Fruit fly (Drosophila melanogaster): ENCODE data around the gene CG11670.

The CG11670 gene

DNA sequence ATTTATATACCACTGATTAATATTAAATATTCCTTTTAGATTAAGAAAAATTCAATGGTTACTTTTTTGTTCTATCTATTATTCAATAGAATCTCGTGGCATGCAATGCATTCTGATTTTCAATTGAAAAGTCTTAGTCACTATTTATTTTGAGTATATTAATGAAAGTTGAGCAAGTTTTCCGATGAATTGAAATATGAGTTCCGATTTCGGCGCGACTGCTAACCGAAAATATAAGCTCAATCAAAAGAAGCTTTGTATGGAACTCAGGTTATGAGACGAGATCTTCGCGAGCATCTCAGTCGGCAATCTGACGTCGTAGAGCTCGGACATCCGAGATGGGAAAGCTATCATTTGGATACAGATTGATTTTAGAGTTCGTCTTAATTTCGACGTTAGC is 3.8 kb upstream of the CG11670 start, which contains the start of gene CG11668:
Gene CG11668 (plus strand): TSS at position 301 of the 400 bp plus-strand sequence.
- no peak for TF ChIP-seq usp (GFP tag; optimal IDR thresholded peaks at IDR 0.05)
- no peak for TF ChIP-seq EcR (GFP tag; optimal IDR thresholded peaks at IDR 0.05)
- no peak for TF ChIP-seq psq (optimal IDR thresholded peaks at IDR 0.05)
- no peak for TF ChIP-seq CG8478 (optimal IDR thresholded peaks at IDR 0.05)
- TF ChIP-seq pan (optimal IDR thresholded peaks at IDR 0.05): no peak
- TF ChIP-seq Dll (optimal IDR thresholded peaks at IDR 0.05): no peak

DNA sequence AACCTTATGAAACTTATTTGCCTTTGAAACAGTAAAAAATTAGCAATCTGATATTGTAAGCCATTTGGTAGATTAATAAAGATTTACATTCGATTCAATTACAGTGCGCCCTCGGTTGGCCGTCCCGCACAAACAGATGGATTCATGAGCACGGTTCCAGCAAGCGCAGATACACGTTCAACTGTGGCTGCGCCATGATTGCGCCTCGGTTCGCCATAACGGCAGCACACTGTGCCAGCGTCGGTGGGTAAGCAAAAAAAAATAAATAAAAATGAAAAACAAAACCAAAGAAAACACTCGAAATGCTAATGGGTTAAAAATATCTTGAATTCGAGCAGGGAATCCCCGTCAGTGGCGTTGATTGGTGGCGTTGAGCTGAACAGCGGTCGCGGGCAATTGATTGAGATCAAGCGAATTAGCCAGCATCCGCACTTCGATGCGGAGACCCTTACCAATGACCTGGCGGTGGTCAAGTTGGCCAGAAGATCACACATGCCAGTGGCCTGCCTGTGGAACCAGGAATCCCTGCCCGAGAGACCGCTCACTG is 2.7 kb upstream of the CG11670 start:
- TF ChIP-seq pan (optimal IDR thresholded peaks at IDR 0.05) (no peak), Dll (optimal IDR thresholded peaks at IDR 0.05) (no peak), psq (optimal IDR thresholded peaks at IDR 0.05) (no peak), usp (GFP tag; optimal IDR thresholded peaks at IDR 0.05) (no peak), CG8478 (optimal IDR thresholded peaks at IDR 0.05) (no peak), EcR (GFP tag; optimal IDR thresholded peaks at IDR 0.05) (no peak)

DNA sequence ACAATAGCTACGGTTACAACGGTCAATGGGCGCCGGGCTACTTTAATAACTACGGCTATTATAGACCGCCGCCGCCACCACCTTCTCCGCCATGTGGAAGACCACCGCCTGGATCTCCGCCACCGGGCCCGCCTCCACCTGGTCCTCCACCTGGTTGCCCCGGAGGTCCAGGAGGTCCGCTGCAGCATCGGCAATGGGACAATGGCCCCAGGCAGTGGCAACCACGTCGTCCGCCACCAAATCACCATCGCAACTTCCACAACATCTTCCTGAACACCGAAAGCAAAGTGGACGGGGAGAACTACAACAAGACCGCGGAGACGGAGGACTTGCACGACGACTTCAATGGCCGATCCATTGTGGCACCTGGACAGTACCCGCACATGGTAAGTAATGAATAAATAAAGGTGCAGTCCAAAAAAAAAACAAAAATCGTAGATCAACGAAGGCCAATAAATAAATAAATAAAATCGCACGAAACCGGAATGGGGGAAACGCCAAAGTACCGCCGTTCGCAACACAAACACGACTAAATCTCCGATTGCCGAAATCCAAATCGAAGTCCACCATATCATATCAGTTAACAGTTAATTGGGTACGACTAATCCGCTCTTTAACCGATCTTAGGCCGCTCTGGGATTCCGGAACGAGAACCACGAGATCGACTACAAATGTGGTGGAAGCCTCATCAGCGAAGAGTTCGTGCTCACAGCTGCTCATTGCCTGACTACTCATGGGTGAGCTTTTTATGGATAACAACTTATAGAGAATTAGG is 595 bp downstream of the CG11670 start, which contains the start of gene snk:
Gene snk (minus strand): TSS at position 513 of the 775 bp plus-strand sequence.
- TF ChIP-seq Dll (optimal IDR thresholded peaks at IDR 0.05) (no peak), EcR (GFP tag; optimal IDR thresholded peaks at IDR 0.05) (no peak), pan (optimal IDR thresholded peaks at IDR 0.05) (no peak), psq (optimal IDR thresholded peaks at IDR 0.05) (no peak), CG8478 (optimal IDR thresholded peaks at IDR 0.05) (no peak), usp (GFP tag; optimal IDR thresholded peaks at IDR 0.05) (no peak)

DNA sequence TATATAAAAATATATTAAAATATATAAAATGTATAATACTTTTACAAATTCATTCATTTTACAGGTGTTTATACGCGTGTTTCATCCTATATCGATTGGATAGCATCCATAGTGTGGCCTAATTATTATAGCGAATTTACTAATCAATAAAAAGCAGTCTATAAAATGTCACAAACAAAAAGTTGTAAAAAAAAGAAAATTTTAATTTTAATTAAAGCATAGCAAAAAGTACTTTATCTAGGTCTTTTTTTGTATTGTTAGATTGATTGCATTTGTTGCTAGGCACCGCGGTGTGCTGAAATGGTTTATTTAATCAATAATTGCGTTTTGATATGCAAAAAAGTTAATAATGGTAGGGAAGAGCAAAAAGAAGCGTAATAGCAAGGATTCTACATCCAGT is 2.0 kb downstream of the CG11670 start, which contains the start of gene CG45122:
Gene CG45122 (plus strand): TSS at position 301 of the 400 bp plus-strand sequence.
- TF ChIP-seq pan (optimal IDR thresholded peaks at IDR 0.05): no peak
- no peak for TF ChIP-seq psq (optimal IDR thresholded peaks at IDR 0.05)
- TF ChIP-seq usp (GFP tag; optimal IDR thresholded peaks at IDR 0.05): no peak
- no peak for TF ChIP-seq CG8478 (optimal IDR thresholded peaks at IDR 0.05)
- TF ChIP-seq Dll (optimal IDR thresholded peaks at IDR 0.05): no peak

DNA sequence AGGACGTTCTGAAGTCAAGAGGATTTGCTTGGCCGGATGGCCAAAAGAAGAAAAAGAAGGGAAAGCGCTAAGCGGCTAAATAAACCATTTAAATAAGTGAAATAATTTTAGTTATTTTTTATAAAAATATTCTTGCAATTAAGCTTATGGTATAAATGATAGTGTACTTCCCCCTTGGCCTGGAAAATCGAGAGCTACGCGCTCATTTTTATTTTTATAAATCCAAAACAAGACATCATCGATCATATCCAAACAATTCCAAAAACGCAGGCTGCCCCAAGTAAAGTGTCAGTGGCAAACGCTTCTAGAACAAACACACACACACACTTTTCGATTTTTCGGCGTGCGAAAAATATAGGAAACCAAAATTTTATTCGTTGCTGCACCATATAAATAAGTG is 2.6 kb downstream of the CG11670 start, which contains the start of gene Hsc70-2:
Gene Hsc70-2 (plus strand): TSS at position 301 of the 400 bp plus-strand sequence.
- TF ChIP-seq psq (optimal IDR thresholded peaks at IDR 0.05): no peak
- no peak for TF ChIP-seq Dll (optimal IDR thresholded peaks at IDR 0.05)
- TF ChIP-seq EcR (GFP tag; optimal IDR thresholded peaks at IDR 0.05): no peak
- no peak for TF ChIP-seq usp (GFP tag; optimal IDR thresholded peaks at IDR 0.05)
- TF ChIP-seq CG8478 (optimal IDR thresholded peaks at IDR 0.05): no peak
- TF ChIP-seq pan (optimal IDR thresholded peaks at IDR 0.05): no peak

DNA sequence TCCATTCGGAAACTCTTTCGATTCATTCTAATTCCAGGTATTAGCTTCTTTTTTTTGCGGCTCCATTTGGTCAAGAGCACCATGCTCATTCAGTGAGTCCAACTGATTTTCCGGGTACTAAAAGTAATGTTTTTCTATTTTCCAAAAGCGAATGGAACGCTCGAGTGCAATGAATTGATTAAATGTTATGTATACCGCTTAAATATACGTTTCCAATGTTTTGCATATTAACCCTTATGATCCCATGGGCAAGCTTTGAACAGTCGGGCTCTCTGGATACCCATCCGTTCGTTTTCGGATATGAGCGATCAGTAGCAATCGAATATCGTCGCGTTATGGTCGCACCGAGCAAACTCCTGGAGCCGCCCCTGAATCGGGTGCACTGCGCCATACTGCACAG is 5.6 kb downstream of the CG11670 start, which contains the start of gene CG31157:
Gene CG31157 (plus strand): TSS at position 301 of the 400 bp plus-strand sequence.
- TF ChIP-seq Dll (optimal IDR thresholded peaks at IDR 0.05): no peak
- no peak for TF ChIP-seq usp (GFP tag; optimal IDR thresholded peaks at IDR 0.05)
- TF ChIP-seq pan (optimal IDR thresholded peaks at IDR 0.05): no peak

DNA sequence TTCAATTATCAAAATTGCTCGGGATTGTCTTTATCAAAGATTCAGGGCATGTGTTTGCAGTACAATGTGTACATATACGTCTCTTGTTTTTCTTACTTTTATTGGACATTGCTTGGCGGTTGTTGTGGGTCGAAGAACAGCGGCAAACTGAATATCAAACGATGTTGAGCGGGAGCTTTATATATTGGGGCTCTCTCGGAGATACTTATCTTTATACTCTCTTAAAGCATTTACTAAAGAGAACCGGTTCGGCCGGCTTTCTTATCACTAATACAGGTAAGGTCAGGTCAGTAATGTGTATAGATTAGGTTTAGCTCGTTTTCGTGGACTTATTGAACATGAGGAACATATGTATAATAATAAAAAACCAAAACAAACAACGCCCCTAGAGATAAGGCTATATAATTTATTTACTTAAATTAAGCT is 9.5 kb downstream of the CG11670 start, which contains the start of gene CG7966:
Gene CG7966 (minus strand): TSS at position 156 of the 426 bp plus-strand sequence.
- TF ChIP-seq EcR (GFP tag; optimal IDR thresholded peaks at IDR 0.05) (no peak), Dll (optimal IDR thresholded peaks at IDR 0.05) (no peak), CG8478 (optimal IDR thresholded peaks at IDR 0.05) (no peak), psq (optimal IDR thresholded peaks at IDR 0.05) (no peak), usp (GFP tag; optimal IDR thresholded peaks at IDR 0.05) (no peak), pan (optimal IDR thresholded peaks at IDR 0.05) (no peak)

DNA sequence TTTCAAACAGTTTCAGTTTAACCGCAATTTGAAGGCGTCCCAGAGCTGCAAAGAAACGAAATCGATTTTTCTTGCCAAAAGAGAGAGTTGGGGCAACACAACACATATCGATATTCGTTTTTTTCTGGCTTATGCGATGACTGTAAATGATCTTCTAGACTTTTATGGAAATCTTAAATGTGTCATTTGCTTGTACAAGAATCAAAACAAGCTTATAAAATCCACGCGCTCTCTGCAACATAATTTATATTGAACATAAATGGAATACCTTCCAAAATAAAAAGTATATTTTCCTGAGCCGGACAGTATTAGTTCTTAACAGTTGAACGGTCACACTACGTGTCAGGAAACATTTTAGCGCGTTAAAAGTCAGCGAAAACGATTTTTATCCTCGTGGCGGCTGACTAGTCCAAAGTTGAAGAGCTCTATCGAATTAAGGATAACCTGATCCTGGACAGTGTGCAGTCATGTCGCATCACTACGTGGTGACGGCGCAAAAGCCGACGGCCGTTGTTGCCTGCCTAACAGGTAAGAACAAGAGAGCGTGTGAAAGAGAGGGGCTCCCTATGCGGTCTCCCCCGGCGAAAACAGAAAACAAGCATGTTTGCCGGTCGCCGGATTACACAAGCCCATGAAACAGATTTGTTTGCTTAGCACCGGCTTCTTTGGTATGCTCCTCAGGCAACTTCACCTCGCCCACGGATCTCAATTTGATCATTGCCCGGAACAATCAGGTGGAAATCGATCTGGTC is 10.3 kb downstream of the CG11670 start, which contains the start of gene pic:
Gene pic (plus strand): TSS at position 304 of the 752 bp plus-strand sequence.
- TF ChIP-seq pan (optimal IDR thresholded peaks at IDR 0.05): no peak

DNA sequence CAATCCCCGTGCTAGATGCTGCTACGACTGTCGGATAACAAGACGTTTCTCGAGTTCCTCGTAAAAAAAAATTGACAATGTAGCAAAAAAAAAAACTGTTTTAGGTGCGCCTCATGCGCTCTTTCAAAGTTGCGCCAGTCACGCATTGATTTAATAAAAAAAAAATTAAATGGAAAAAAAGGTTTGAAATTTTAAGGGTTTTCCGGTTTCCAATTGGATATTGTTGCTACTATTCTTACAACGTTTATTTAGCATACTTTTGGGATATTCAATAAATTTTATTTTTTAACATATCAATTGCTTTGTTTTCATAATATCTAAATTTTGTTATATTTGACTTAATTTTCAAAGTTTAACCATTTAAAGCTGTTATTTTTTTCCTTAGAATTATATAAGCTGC is 14.7 kb downstream of the CG11670 start:
- no peak for TF ChIP-seq Dll (optimal IDR thresholded peaks at IDR 0.05)
- no peak for TF ChIP-seq pan (optimal IDR thresholded peaks at IDR 0.05)
- TF ChIP-seq usp (GFP tag; optimal IDR thresholded peaks at IDR 0.05): no peak
- no peak for TF ChIP-seq EcR (GFP tag; optimal IDR thresholded peaks at IDR 0.05)
- TF ChIP-seq CG8478 (optimal IDR thresholded peaks at IDR 0.05): no peak
- no peak for TF ChIP-seq psq (optimal IDR thresholded peaks at IDR 0.05)

DNA sequence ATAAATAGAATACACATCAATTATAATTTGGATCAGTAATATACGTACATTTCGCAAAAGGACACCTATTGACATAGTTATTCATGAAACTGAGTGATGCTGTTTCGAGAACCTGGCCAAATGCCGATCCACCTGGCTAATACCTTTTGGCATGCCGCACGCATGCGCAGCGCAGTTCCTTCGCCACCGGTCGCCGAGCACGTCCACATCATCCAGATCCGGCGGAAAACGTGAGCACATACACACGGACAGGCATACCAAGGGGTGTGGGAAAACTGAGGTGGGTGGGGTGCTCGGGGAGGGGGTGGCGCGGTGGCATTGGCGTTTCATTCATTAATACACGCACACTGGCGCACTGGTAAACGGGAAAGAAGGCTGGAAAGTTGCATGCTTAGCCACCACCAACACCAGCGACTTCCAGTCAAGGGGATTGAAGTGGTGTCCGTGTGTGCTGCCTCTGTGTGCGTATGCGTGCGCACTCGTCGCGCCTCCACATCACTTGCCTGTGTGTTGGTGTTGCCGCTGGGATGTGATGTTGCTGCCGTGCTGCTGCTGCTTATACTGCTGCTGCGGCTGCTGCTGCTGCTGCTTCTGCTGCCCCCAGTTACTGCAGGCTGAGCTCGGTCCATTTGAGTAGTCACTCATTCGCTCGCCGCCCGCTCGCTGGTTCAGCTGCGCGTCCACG is 15.4 kb downstream of the CG11670 start, which contains the start of gene sim:
Gene sim (plus strand): TSS at position 635 of the 685 bp plus-strand sequence.
- TF ChIP-seq Dll (optimal IDR thresholded peaks at IDR 0.05) (no peak), EcR (GFP tag; optimal IDR thresholded peaks at IDR 0.05) (no peak), CG8478 (optimal IDR thresholded peaks at IDR 0.05) (no peak), pan (optimal IDR thresholded peaks at IDR 0.05) (no peak), usp (GFP tag; optimal IDR thresholded peaks at IDR 0.05) (no peak), psq (optimal IDR thresholded peaks at IDR 0.05) (no peak)

Measured in whole organism.